Fruit fly (Drosophila melanogaster): ENCODE data around the gene CG3402.

CG3402 gene

dm6 chr3L:701798-702635 is 49.3 kb upstream of the CG3402 start (continued):
- TF ChIP-seq lov (optimal IDR thresholded peaks at IDR 0.05) (no peak), lov (GFP tag; IDR thresholded peaks at IDR 0.05) (0 out of 3 replicates have a peak, but pooled peaks have one; percentile 31), da (GFP tag; optimal IDR thresholded peaks at IDR 0.05) (no peak), mam (GFP tag; optimal IDR thresholded peaks at IDR 0.05) (no peak), CG14441 (GFP tag; IDR thresholded peaks at IDR 0.05) (no peak), sqz (GFP tag; optimal IDR thresholded peaks at IDR 0.05) (no peak), CG17359 (tag; optimal IDR thresholded peaks at IDR 0.05) (no peak), Fer2 (tag; optimal IDR thresholded peaks at IDR 0.05) (no peak), sc (optimal IDR thresholded peaks at IDR 0.05) (no peak), sc (GFP tag; optimal IDR thresholded peaks at IDR 0.05) (no peak), MTF-1 (GFP tag; optimal IDR thresholded peaks at IDR 0.05; ENCODE audit: borderline replicate concordance) (no peak), CG5953 (GFP tag; IDR thresholded peaks at IDR 0.05) (no peak), ham (GFP tag; IDR thresholded peaks at IDR 0.05) (no peak), CG10654 (GFP tag; optimal IDR thresholded peaks at IDR 0.05) (no peak)

- no peak for TF ChIP-seq CG33213 (GFP tag; optimal IDR thresholded peaks at IDR 0.05)
- TF ChIP-seq CG30403 (GFP tag; optimal IDR thresholded peaks at IDR 0.05) = peak; percentile 53
- no peak for TF ChIP-seq hkb (optimal IDR thresholded peaks at IDR 0.05)
- peak; percentile 80 for TF ChIP-seq hkb (GFP tag; IDR thresholded peaks at IDR 0.05)
- no peak for TF ChIP-seq CG7745 (tag; optimal IDR thresholded peaks at IDR 0.05)
- TF ChIP-seq CG11504 (tag; optimal IDR thresholded peaks at IDR 0.05) = peak; percentile 73
- TF ChIP-seq HLH3B (GFP tag; IDR thresholded peaks at IDR 0.05) = peak; percentile 56; the same call in 1 of the 2 replicates
- no peak for TF ChIP-seq gcm2 (GFP tag; optimal IDR thresholded peaks at IDR 0.05)
- TF ChIP-seq abd-A (tag; optimal IDR thresholded peaks at IDR 0.05) = no peak
- peak; percentile 53 for TF ChIP-seq row (GFP tag; IDR thresholded peaks at IDR 0.05)
- peak; percentile 84 for TF ChIP-seq CG2678 (tag; optimal IDR thresholded peaks at IDR 0.05)
- TF ChIP-seq Doc3 (GFP tag; IDR thresholded peaks at IDR 0.05; ENCODE audit: partially characterized antibody) = no peak
- no peak for TF ChIP-seq tx (GFP tag; optimal IDR thresholded peaks at IDR 0.05)
- TF ChIP-seq TFAM (GFP tag; optimal IDR thresholded peaks at IDR 0.05) = no peak
- TF ChIP-seq nerfin-1 (tag; optimal IDR thresholded peaks at IDR 0.05) = peak; percentile 20
- TF ChIP-seq chn (GFP tag; optimal IDR thresholded peaks at IDR 0.05) = no peak
- TF ChIP-seq hb (GFP tag; IDR thresholded peaks at IDR 0.05; ENCODE audit: partially characterized antibody) = no peak
- TF ChIP-seq Fer3 (tag; optimal IDR thresholded peaks at IDR 0.05) = peak; percentile 66
- no peak for TF ChIP-seq CG13287 (GFP tag; IDR thresholded peaks at IDR 0.05; ENCODE audit: partially characterized antibody)
- no peak for TF ChIP-seq chinmo (GFP tag; IDR thresholded peaks at IDR 0.05; ENCODE audit: partially characterized antibody)
- peak; percentile 72 for TF ChIP-seq Fer1 (GFP tag; optimal IDR thresholded peaks at IDR 0.05)
- TF ChIP-seq CG11696 (GFP tag; IDR thresholded peaks at IDR 0.05) = no peak
- TF ChIP-seq prd (optimal IDR thresholded peaks at IDR 0.05) = no peak
- TF ChIP-seq prd (GFP tag; IDR thresholded peaks at IDR 0.05) = no peak
- TF ChIP-seq CG2116 (GFP tag; optimal IDR thresholded peaks at IDR 0.05) = peak; percentile 14
- TF ChIP-seq eyg (GFP tag; optimal IDR thresholded peaks at IDR 0.05) = peak; percentile 9
- TF ChIP-seq pita (GFP tag; optimal IDR thresholded peaks at IDR 0.05) = no peak
- TF ChIP-seq ems (GFP tag; optimal IDR thresholded peaks at IDR 0.05) = no peak
- no peak; the same call in 2 of the 3 replicates for TF ChIP-seq B-H1 (GFP tag; IDR thresholded peaks at IDR 0.05)
- peak; percentile 69 for TF ChIP-seq CG8924 (tag; optimal IDR thresholded peaks at IDR 0.05)
- TF ChIP-seq sima (GFP tag; optimal IDR thresholded peaks at IDR 0.05) = no peak
- peak; percentile 54 for TF ChIP-seq fd96Cb (tag; optimal IDR thresholded peaks at IDR 0.05)
- peak; percentile 42 for TF ChIP-seq Chrac-16 (GFP tag; optimal IDR thresholded peaks at IDR 0.05)
- peak; percentile 46 for TF ChIP-seq kah (GFP tag; optimal IDR thresholded peaks at IDR 0.05)
Measured at dm6 chr3L:700160-700917, 47.7 kb upstream of the CG3402 start.

Measured in whole organism, embryonic.